Worm (Caenorhabditis elegans) whole organism, L3 larva: ENCODE measurements around the gene F47G3.1.
A peak's percentile ranks its signal among the peaks of the same experiment; 100 is the strongest.

ENCODE experiments used
- R02D3.7 ChIP-seq: fragments of 150-350 bp; optimal IDR thresholded peaks from 2 replicates; lab custom pipeline; 2014; ENCODE audit warnings: missing biosample characterization, missing genetic modification characterization
- ZK546.5 ChIP-seq: sonication (generic microtip); optimal IDR thresholded peaks from 2 replicates; lab custom pipeline; 2017; ENCODE audit warnings: missing biosample characterization, missing genetic modification characterization
- aly-2 ChIP-seq: fragments of 150-350 bp; optimal IDR thresholded peaks from 2 replicates; lab custom pipeline; 2014; ENCODE audit warnings: missing biosample characterization, missing genetic modification characterization
- ama-1 ChIP-seq: fragments of 150-350 bp; optimal IDR thresholded peaks from 2 replicates; lab custom pipeline; 2018
- ceh-16 ChIP-seq: sonication (generic microtip); optimal IDR thresholded peaks from 2 replicates; lab custom pipeline; 2017; ENCODE audit warnings: missing biosample characterization, missing genetic modification characterization
- ceh-28 ChIP-seq: fragments of 150-350 bp; optimal IDR thresholded peaks from 2 replicates; lab custom pipeline; 2014; ENCODE audit warnings: missing biosample characterization, missing genetic modification reagents, missing genetic modification characterization
- ceh-82 ChIP-seq: fragments of 150-350 bp; optimal IDR thresholded peaks from 2 replicates; lab custom pipeline; 2014; ENCODE audit warnings: missing biosample characterization, missing genetic modification characterization
- ceh-9 ChIP-seq: sonication (generic microtip); optimal IDR thresholded peaks from 2 replicates; lab custom pipeline; 2018; ENCODE audit warnings: missing biosample characterization, missing genetic modification characterization
- daf-12 ChIP-seq: fragments of 150-350 bp; optimal IDR thresholded peaks from 2 replicates; lab custom pipeline; 2014; ENCODE audit warnings: missing biosample characterization, missing genetic modification reagents, missing genetic modification characterization
- egl-27 ChIP-seq: sonication (generic microtip); optimal IDR thresholded peaks from 4 replicates; lab custom pipeline; 2017; ENCODE audit warnings: missing biosample characterization, missing genetic modification reagents, missing genetic modification characterization
- egl-5 ChIP-seq: fragments of 150-350 bp; optimal IDR thresholded peaks from 2 replicates; lab custom pipeline; 2017; ENCODE audit warnings: missing biosample characterization, missing genetic modification reagents, missing genetic modification characterization, inconsistent platforms
- elt-1 ChIP-seq: fragments of 150-350 bp; optimal IDR thresholded peaks from 2 replicates; lab custom pipeline; 2014; ENCODE audit warnings: missing biosample characterization, missing genetic modification characterization
- elt-2 ChIP-seq: sonication (generic microtip); optimal IDR thresholded peaks from 2 replicates; lab custom pipeline; 2016; ENCODE audit warnings: missing genetic modification reagents, mild to moderate bottlenecking, missing genetic modification characterization, missing compliant biosample characterization
- elt-3 ChIP-seq, 3 experiments: fragments of 150-350 bp in 1 of 3; sonication (generic microtip) in 2 of 3; optimal IDR thresholded peaks; 2 replicates in 2 of 3; 4 replicates in 1 of 3; lab custom pipeline; 2014 to 2017; ENCODE audit warnings: missing biosample characterization in 3 of 3, missing genetic modification characterization in 3 of 3
- eor-1 ChIP-seq, 2 experiments: fragments of 150-350 bp; optimal IDR thresholded peaks; 2 replicates each; lab custom pipeline; 2014 to 2018; ENCODE audit warnings: missing biosample characterization in 2 of 2, missing genetic modification characterization in 2 of 2
- fkh-10 ChIP-seq: sonication (generic microtip); optimal IDR thresholded peaks from 2 replicates; lab custom pipeline; 2017; ENCODE audit warnings: missing biosample characterization, missing genetic modification reagents, missing genetic modification characterization
- fkh-2 ChIP-seq: fragments of 150-350 bp; optimal IDR thresholded peaks from 2 replicates; lab custom pipeline; 2014; ENCODE audit warnings: missing biosample characterization, missing genetic modification reagents, missing genetic modification characterization
- fos-1 ChIP-seq: fragments of 150-350 bp; optimal IDR thresholded peaks from 2 replicates; lab custom pipeline; 2014; ENCODE audit warnings: missing biosample characterization, missing genetic modification characterization
- hmg-11 ChIP-seq: sonication (generic microtip); optimal IDR thresholded peaks from 2 replicates; lab custom pipeline; 2016; ENCODE audit warnings: missing genetic modification characterization, missing compliant biosample characterization
- jun-1 ChIP-seq: fragments of 150-350 bp; optimal IDR thresholded peaks from 2 replicates; lab custom pipeline; 2014; ENCODE audit warnings: missing biosample characterization, missing genetic modification reagents, missing genetic modification characterization
- lin-15B ChIP-seq: fragments of 150-350 bp; optimal IDR thresholded peaks from 2 replicates; lab custom pipeline; 2014; ENCODE audit warnings: missing biosample characterization, missing genetic modification characterization
- lin-39 ChIP-seq: fragments of 150-350 bp; optimal IDR thresholded peaks from 2 replicates; lab custom pipeline; 2018; ENCODE audit warnings: missing biosample characterization, missing genetic modification reagents, missing genetic modification characterization
- lsy-12 ChIP-seq: sonication (generic microtip); optimal IDR thresholded peaks from 2 replicates; lab custom pipeline; 2016; ENCODE audit warnings: mild to moderate bottlenecking, missing genetic modification characterization, missing compliant biosample characterization
- mdl-1 ChIP-seq: fragments of 150-350 bp; optimal IDR thresholded peaks from 2 replicates; lab custom pipeline; 2014; ENCODE audit warnings: missing biosample characterization, missing genetic modification characterization
- mml-1 ChIP-seq: fragments of 150-350 bp; sonication (generic microtip); optimal IDR thresholded peaks from 3 replicates; lab custom pipeline; 2014; ENCODE audit warnings: missing biosample characterization, missing genetic modification characterization
- nfya-1 ChIP-seq: sonication (generic microtip); optimal IDR thresholded peaks from 2 replicates; lab custom pipeline; 2017; ENCODE audit warnings: missing genetic modification characterization, mild to moderate bottlenecking, missing compliant biosample characterization, antibody characterized with exemption, moderate library complexity; ENCODE audit not compliant: insufficient read depth
- nhr-11 ChIP-seq: fragments of 150-350 bp; optimal IDR thresholded peaks from 2 replicates; lab custom pipeline; 2014; ENCODE audit warnings: missing biosample characterization, missing genetic modification characterization
- nhr-12 ChIP-seq: fragments of 150-350 bp; optimal IDR thresholded peaks from 2 replicates; lab custom pipeline; 2014; ENCODE audit warnings: missing biosample characterization, missing genetic modification characterization
- nhr-23 ChIP-seq: fragments of 150-350 bp; optimal IDR thresholded peaks from 2 replicates; lab custom pipeline; 2014; ENCODE audit warnings: missing biosample characterization, missing genetic modification reagents, missing genetic modification characterization
- nhr-237 ChIP-seq: fragments of 150-350 bp; optimal IDR thresholded peaks from 2 replicates; lab custom pipeline; 2014; ENCODE audit warnings: missing biosample characterization, missing genetic modification characterization
- nhr-25 ChIP-seq: sonication (generic microtip); optimal IDR thresholded peaks from 2 replicates; lab custom pipeline; 2017; ENCODE audit warnings: missing biosample characterization, missing genetic modification characterization
- nhr-28 ChIP-seq: fragments of 150-350 bp; optimal IDR thresholded peaks from 2 replicates; lab custom pipeline; 2014; ENCODE audit warnings: missing biosample characterization, missing genetic modification characterization
- nhr-43 ChIP-seq: sonication (generic microtip); optimal IDR thresholded peaks from 2 replicates; lab custom pipeline; 2016; ENCODE audit warnings: mild to moderate bottlenecking, missing genetic modification characterization, missing compliant biosample characterization; ENCODE audit not compliant: poor library complexity, severe bottlenecking
- nhr-67 ChIP-seq: fragments of 150-350 bp; optimal IDR thresholded peaks from 2 replicates; lab custom pipeline; 2014; ENCODE audit warnings: missing biosample characterization, missing genetic modification characterization
- nhr-76 ChIP-seq: fragments of 150-350 bp; sonication (generic microtip); optimal IDR thresholded peaks from 5 replicates; lab custom pipeline; 2014; ENCODE audit warnings: missing biosample characterization, missing genetic modification characterization
- nhr-77 ChIP-seq: fragments of 150-350 bp; optimal IDR thresholded peaks from 2 replicates; lab custom pipeline; 2014; ENCODE audit warnings: missing biosample characterization, missing genetic modification characterization
- pha-4 ChIP-seq: fragments of 150-350 bp; optimal IDR thresholded peaks from 2 replicates; lab custom pipeline; 2014; ENCODE audit warnings: missing biosample characterization, missing genetic modification reagents, missing genetic modification characterization
- pqm-1 ChIP-seq: fragments of 150-350 bp; optimal IDR thresholded peaks from 2 replicates; lab custom pipeline; 2017; ENCODE audit warnings: missing biosample characterization, missing genetic modification characterization, inconsistent platforms
- sea-2 ChIP-seq: fragments of 150-350 bp; sonication (generic microtip); optimal IDR thresholded peaks from 4 replicates; lab custom pipeline; 2014; ENCODE audit warnings: missing biosample characterization, missing genetic modification reagents, missing genetic modification characterization
- skn-1 ChIP-seq: fragments of 150-350 bp; optimal IDR thresholded peaks from 2 replicates; lab custom pipeline; 2014; ENCODE audit warnings: missing biosample characterization, missing genetic modification characterization
- snpc-4 ChIP-seq: fragments of 150-350 bp; optimal IDR thresholded peaks from 2 replicates; lab custom pipeline; 2014; ENCODE audit warnings: missing biosample characterization, missing genetic modification characterization
- tbx-2 ChIP-seq: sonication (generic microtip); optimal IDR thresholded peaks from 2 replicates; lab custom pipeline; 2016; ENCODE audit warnings: mild to moderate bottlenecking, missing genetic modification characterization, missing compliant biosample characterization
- unc-39 ChIP-seq: sonication (generic microtip); optimal IDR thresholded peaks from 4 replicates; lab custom pipeline; 2017; ENCODE audit warnings: missing biosample characterization, missing genetic modification characterization
- unc-62 ChIP-seq: fragments of 150-350 bp; sonication (generic microtip); optimal IDR thresholded peaks from 4 replicates; lab custom pipeline; 2014; ENCODE audit warnings: missing biosample characterization, missing genetic modification reagents, missing genetic modification characterization
- zag-1 ChIP-seq: fragments of 150-350 bp; optimal IDR thresholded peaks from 2 replicates; lab custom pipeline; 2014; ENCODE audit warnings: missing biosample characterization, missing genetic modification characterization
- ztf-11 ChIP-seq: fragments of 150-350 bp; optimal IDR thresholded peaks from 2 replicates; lab custom pipeline; 2014; ENCODE audit warnings: missing biosample characterization, missing genetic modification characterization
- ztf-4 ChIP-seq: fragments of 150-350 bp; optimal IDR thresholded peaks from 2 replicates; lab custom pipeline; 2014; ENCODE audit warnings: missing biosample characterization, missing genetic modification characterization

F47G3.1 gene

DNA sequence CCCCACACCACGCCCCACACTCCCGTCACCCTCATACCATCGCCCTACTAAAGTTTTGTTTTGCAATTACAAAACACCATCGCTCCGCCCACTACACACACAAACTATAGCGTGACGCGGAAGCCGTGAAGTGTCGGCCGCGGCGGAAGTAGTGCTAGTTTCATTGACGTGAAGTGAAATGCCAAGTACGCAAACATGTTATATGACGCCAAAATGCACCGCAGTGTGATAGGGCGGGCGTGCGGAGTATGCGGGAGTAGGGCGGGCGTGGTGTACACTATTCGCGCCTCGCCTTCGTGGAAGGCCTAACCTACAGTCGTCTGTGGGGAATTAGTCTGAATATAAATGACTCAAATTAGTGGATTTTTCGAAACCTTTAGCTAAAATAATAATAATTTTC lies 22.7 kb upstream of the F47G3.1 start:
- TF ChIP-seq nhr-43 (no peak), fkh-2 (tag; lab: Kevin White, UChicago) (no peak), mml-1 (tag; lab: Kevin White, UChicago) (no peak), jun-1 (tag; lab: Kevin White, UChicago) (no peak), egl-27 (tag; lab: Kevin White, UChicago) (no peak)

DNA sequence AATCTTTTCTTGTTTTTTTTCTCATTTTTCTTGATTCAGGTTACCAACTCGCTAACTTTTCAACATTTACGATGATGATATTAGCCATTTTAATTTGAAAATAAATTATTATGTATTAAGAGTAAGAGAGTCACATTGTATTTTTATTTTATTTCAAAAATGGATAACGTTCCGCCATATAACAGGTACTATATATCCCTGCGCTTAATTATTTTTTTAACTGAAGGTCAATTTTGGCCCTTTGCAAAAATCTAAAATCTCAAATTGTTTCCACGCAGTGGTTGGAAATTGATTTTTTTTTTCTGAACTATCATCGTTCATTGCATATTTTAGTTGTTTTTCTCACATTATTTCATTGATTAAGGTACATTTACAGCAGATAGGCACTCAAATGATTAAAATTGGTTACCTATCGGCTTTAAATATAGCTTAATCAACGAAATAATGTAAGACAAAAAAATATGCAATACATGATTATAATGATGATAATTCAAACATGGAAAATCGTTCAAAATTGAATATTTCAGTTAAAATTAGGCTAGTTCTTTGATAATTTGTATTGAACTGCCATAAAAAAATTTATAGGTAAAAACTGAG lies 20.8 kb upstream of the F47G3.1 start:
- TF ChIP-seq lin-15B (no peak), ama-1 (lab: Kevin White, UChicago) (no peak), nhr-67 (tag; lab: Kevin White, UChicago) (peak; percentile 61), ceh-82 (peak; percentile 94), elt-1 (tag; lab: Kevin White, UChicago) (peak; percentile 48), lin-39 (tag; lab: Kevin White, UChicago) (no peak), lsy-12 (tag; lab: Kevin White, UChicago) (peak; percentile 88), egl-27 (tag; lab: Kevin White, UChicago) (peak; percentile 57), nhr-77 (tag; lab: Kevin White, UChicago) (peak; percentile 94), ceh-16 (tag; lab: Kevin White, UChicago) (no peak), hmg-11 (peak; percentile 81), unc-62 (GFP tag; lab: Kevin White, UChicago) (peak; percentile 4), daf-12 (tag; lab: Kevin White, UChicago) (peak; percentile 45), nhr-23 (tag; lab: Kevin White, UChicago) (peak; percentile 97), snpc-4 (tag; lab: Kevin White, UChicago) (peak; percentile 89), nhr-28 (tag; lab: Kevin White, UChicago) (peak; percentile 66), eor-1 (tag; optimal IDR thresholded peaks at IDR 0.05; lab: Kevin White, UChicago) (peak in 1 of 2 experiments; percentile 48), mml-1 (tag; lab: Kevin White, UChicago) (no peak), pqm-1 (tag; lab: Kevin White, UChicago) (peak; percentile 88), nhr-12 (tag; lab: Kevin White, UChicago) (no peak), sea-2 (GFP tag; lab: Kevin White, UChicago) (no peak), nhr-11 (tag; lab: Kevin White, UChicago) (peak; percentile 70), ZK546.5 (tag; lab: Kevin White, UChicago) (peak; percentile 40), nhr-43 (peak; percentile 97), ztf-4 (tag; lab: Kevin White, UChicago) (peak; percentile 70), fkh-2 (tag; lab: Kevin White, UChicago) (no peak), tbx-2 (peak; percentile 96), mdl-1 (tag; lab: Kevin White, UChicago) (peak; percentile 67), nhr-237 (peak; percentile 61), fkh-10 (no peak), nfya-1 (tag; lab: Kevin White, UChicago) (peak; percentile 51), ceh-28 (tag; lab: Kevin White, UChicago) (peak; percentile 98), pha-4 (tag; lab: Kevin White, UChicago) (peak; percentile 95), aly-2 (peak; percentile 64), ceh-9 (tag; lab: Kevin White, UChicago) (no peak), jun-1 (tag; lab: Kevin White, UChicago) (peak; percentile 97), nhr-25 (tag; lab: Kevin White, UChicago) (peak; percentile 85), skn-1 (tag; lab: Kevin White, UChicago) (peak; percentile 90), fos-1 (tag; lab: Kevin White, UChicago) (peak; percentile 89), elt-2 (peak; percentile 74), R02D3.7 (tag; lab: Kevin White, UChicago) (peak; percentile 80), ztf-11 (tag; lab: Kevin White, UChicago) (no peak), unc-39 (no peak), nhr-76 (tag; lab: Kevin White, UChicago) (peak; percentile 74), egl-5 (peak; percentile 42), elt-3 (tag; optimal IDR thresholded peaks at IDR 0.05; lab: Kevin White, UChicago) (peak; percentile 60 to 94 (median 91)), zag-1 (peak; percentile 34)
